Fruit fly (Drosophila melanogaster): Measurements from ENCODE around the gene Tcs5.
A peak's percentile ranks its signal among the peaks of the same experiment; 100 is the strongest.

Gene Tcs5

DNA sequence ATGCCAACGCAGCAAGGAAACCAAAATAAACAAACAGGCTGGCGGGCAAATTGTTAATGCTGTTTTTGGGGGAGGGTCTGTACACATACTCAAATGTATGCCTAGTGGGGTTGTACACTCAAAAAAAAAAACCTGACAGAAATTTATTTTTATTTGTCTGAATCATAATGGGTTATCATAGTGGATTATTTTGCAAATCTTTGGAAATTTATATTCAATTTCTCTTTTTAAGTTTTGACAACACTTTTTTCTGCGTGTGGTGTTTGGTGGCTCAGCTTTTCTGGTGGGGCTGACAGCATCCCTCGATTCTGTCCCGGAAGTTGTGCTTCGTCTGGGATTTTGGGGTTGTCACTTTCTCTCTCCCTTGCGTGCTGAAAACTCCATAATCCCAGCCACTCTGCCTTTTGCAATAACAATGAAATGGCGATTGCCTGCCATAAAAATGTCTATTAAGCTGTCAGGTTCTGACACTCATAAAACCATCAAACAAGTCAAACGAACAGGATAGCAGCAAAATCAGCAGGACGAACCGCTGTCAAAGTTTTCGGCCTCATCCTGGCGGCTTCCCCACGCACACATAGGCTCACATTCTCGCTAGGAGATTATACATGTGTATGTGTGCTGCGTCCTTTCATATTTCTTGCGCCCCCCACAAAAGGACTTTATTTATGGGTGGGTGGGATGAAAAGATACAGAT, 15.9 kb upstream of the Tcs5 start (continued):
- peak; percentile 16 for TF ChIP-seq CG17829 (tag; optimal IDR thresholded peaks at IDR 0.05)
- TF ChIP-seq CG33557 (GFP tag; optimal IDR thresholded peaks at IDR 0.05): no peak
- TF ChIP-seq sd (tag; optimal IDR thresholded peaks at IDR 0.05): no peak
- TF ChIP-seq amos (GFP tag; IDR thresholded peaks at IDR 0.05; ENCODE audit: partially characterized antibody): no peak
- TF ChIP-seq maf-S (GFP tag; optimal IDR thresholded peaks at IDR 0.05): peak; percentile 63
- no peak for TF ChIP-seq chinmo (GFP tag; IDR thresholded peaks at IDR 0.05; ENCODE audit: partially characterized antibody)
- TF ChIP-seq Abd-B (GFP tag; optimal IDR thresholded peaks at IDR 0.05): no peak
- TF ChIP-seq CG32532 (GFP tag; IDR thresholded peaks at IDR 0.05): peak; percentile 88
- TF ChIP-seq eve (GFP tag; optimal IDR thresholded peaks at IDR 0.05): no peak
- TF ChIP-seq ara (GFP tag; IDR thresholded peaks at IDR 0.05): peak; percentile 69
- TF ChIP-seq CG11560 (tag; IDR thresholded peaks at IDR 0.05): peak; percentile 67; the same call in 2 of the 3 replicates
- TF ChIP-seq slou (GFP tag; optimal IDR thresholded peaks at IDR 0.05): no peak
- no peak for TF ChIP-seq Stat92E (GFP tag; optimal IDR thresholded peaks at IDR 0.05)
- TF ChIP-seq hbn (GFP tag; IDR thresholded peaks at IDR 0.05; ENCODE audit: partially characterized antibody): no peak
- TF ChIP-seq CG5180 (GFP tag; optimal IDR thresholded peaks at IDR 0.05): peak; percentile 61
- no peak; the same call in 1 of the 3 replicates for TF ChIP-seq CG7357 (GFP tag; IDR thresholded peaks at IDR 0.05)
- TF ChIP-seq ase (GFP tag; IDR thresholded peaks at IDR 0.05): peak; percentile 80
- TF ChIP-seq Meics (GFP tag; optimal IDR thresholded peaks at IDR 0.05): peak; percentile 84
- TF ChIP-seq Nf-YB (GFP tag; optimal IDR thresholded peaks at IDR 0.05): no peak
- peak; percentile 49 for TF ChIP-seq CG4328 (GFP tag; optimal IDR thresholded peaks at IDR 0.05)
- peak; percentile 70 for TF ChIP-seq org-1 (GFP tag; optimal IDR thresholded peaks at IDR 0.05)
- no peak for TF ChIP-seq Trl (optimal IDR thresholded peaks at IDR 0.05)
- peak; percentile 71 for TF ChIP-seq Trl (GFP tag; optimal IDR thresholded peaks at IDR 0.05)
- TF ChIP-seq cas (GFP tag; IDR thresholded peaks at IDR 0.05): peak; percentile 64
- peak; percentile 65 for TF ChIP-seq CG4424 (GFP tag; optimal IDR thresholded peaks at IDR 0.05)
- peak; percentile 65 for TF ChIP-seq ap (GFP tag; IDR thresholded peaks at IDR 0.05)
- TF ChIP-seq Hmx (GFP tag; optimal IDR thresholded peaks at IDR 0.05): no peak
- TF ChIP-seq CG14050 (GFP tag; IDR thresholded peaks at IDR 0.05): peak; percentile 61; the same call in 2 of the 3 replicates
- no peak; the same call in 2 of the 3 replicates for TF ChIP-seq CG2889 (GFP tag; IDR thresholded peaks at IDR 0.05)
- peak; percentile 20 for TF ChIP-seq dmrt11E (tag; optimal IDR thresholded peaks at IDR 0.05)
- peak; percentile 82 for TF ChIP-seq mam (GFP tag; optimal IDR thresholded peaks at IDR 0.05)
- peak; percentile 65 for TF ChIP-seq pb (GFP tag; optimal IDR thresholded peaks at IDR 0.05)
- peak; percentile 77 for TF ChIP-seq HmgZ (tag; optimal IDR thresholded peaks at IDR 0.05)
- TF ChIP-seq p53 (GFP tag; optimal IDR thresholded peaks at IDR 0.05): peak; percentile 18
- peak; percentile 81 for TF ChIP-seq CG30403 (GFP tag; optimal IDR thresholded peaks at IDR 0.05)
- no peak for TF ChIP-seq Sox100B (GFP tag; optimal IDR thresholded peaks at IDR 0.05)
- TF ChIP-seq Mad (GFP tag; optimal IDR thresholded peaks at IDR 0.05): no peak
- no peak for TF ChIP-seq MESR4 (GFP tag; optimal IDR thresholded peaks at IDR 0.05)
- peak; percentile 59 for TF ChIP-seq CG12155 (GFP tag; optimal IDR thresholded peaks at IDR 0.05)
- TF ChIP-seq crp (GFP tag; optimal IDR thresholded peaks at IDR 0.05): peak in 1 of 2 experiments; percentile 19
- peak; percentile 33 for TF ChIP-seq CG1233 (GFP tag; optimal IDR thresholded peaks at IDR 0.05)
- no peak for TF ChIP-seq CG12769 (tag; optimal IDR thresholded peaks at IDR 0.05)
- peak; percentile 70 for TF ChIP-seq ATbp (GFP tag; optimal IDR thresholded peaks at IDR 0.05)
- TF ChIP-seq CG8290 (GFP tag; optimal IDR thresholded peaks at IDR 0.05): peak; percentile 22
- TF ChIP-seq CG8290 (tag; optimal IDR thresholded peaks at IDR 0.05): peak in 1 of 2 experiments; percentile 21
- TF ChIP-seq CG1647 (GFP tag; optimal IDR thresholded peaks at IDR 0.05): peak; percentile 54
- TF ChIP-seq cg (GFP tag; optimal IDR thresholded peaks at IDR 0.05): no peak
- peak; percentile 60 for TF ChIP-seq CG2712 (tag; optimal IDR thresholded peaks at IDR 0.05)
- TF ChIP-seq Hmr (GFP tag; optimal IDR thresholded peaks at IDR 0.05): peak; percentile 89
- peak; percentile 36; the same call in 1 of the 2 replicates for TF ChIP-seq Doc2 (GFP tag; IDR thresholded peaks at IDR 0.05)

All from whole organism, embryonic.